Worm (Caenorhabditis elegans) whole organism, late embryonic: Measurements from ENCODE around the gene F59C12.3.

Source experiments
- C08G9.2 ChIP-seq: sonication (generic microtip); optimal IDR thresholded peaks from 2 replicates; lab custom pipeline; 2016; ENCODE audit warnings: mild to moderate bottlenecking, missing genetic modification characterization, moderate library complexity, missing compliant biosample characterization
- C38D4.7 ChIP-seq: fragments of 200-800 bp; sonication (Bioruptor generic); optimal IDR thresholded peaks from 2 replicates; lab custom pipeline; 2018; ENCODE audit warnings: mild to moderate bottlenecking, missing genetic modification characterization, moderate library complexity, missing compliant biosample characterization
- F13H6.1 ChIP-seq: sonication (generic microtip); optimal IDR thresholded peaks from 2 replicates; lab custom pipeline; 2016; ENCODE audit warnings: missing genetic modification characterization, missing compliant biosample characterization
- K02D7.2 ChIP-seq: sonication (generic microtip); optimal IDR thresholded peaks from 2 replicates; lab custom pipeline; 2017; ENCODE audit warnings: mild to moderate bottlenecking, missing genetic modification characterization, missing compliant biosample characterization
- T23F11.4 ChIP-seq: fragments of 200-800 bp; sonication (Bioruptor generic); optimal IDR thresholded peaks from 2 replicates; lab custom pipeline; 2018; ENCODE audit warnings: mild to moderate bottlenecking, missing genetic modification characterization, missing compliant biosample characterization
- Y22D7AL.16 ChIP-seq: sonication (generic microtip); optimal IDR thresholded peaks from 2 replicates; lab custom pipeline; 2016; ENCODE audit warnings: missing genetic modification characterization, missing compliant biosample characterization
- ahr-1 ChIP-seq: sonication (generic microtip); optimal IDR thresholded peaks from 2 replicates; lab custom pipeline; 2016; ENCODE audit warnings: missing genetic modification characterization, missing compliant biosample characterization
- ama-1 ChIP-seq: fragments of 150-350 bp; optimal IDR thresholded peaks from 2 replicates; lab custom pipeline; 2014
- ceh-14 ChIP-seq: sonication (generic microtip); optimal IDR thresholded peaks from 2 replicates; lab custom pipeline; 2016; ENCODE audit warnings: missing genotype, missing genetic modification characterization, missing compliant biosample characterization
- ceh-19 ChIP-seq: fragments of 200-800 bp; sonication (Bioruptor generic); optimal IDR thresholded peaks from 2 replicates; lab custom pipeline; 2018; ENCODE audit warnings: mild to moderate bottlenecking, missing genetic modification characterization, missing compliant biosample characterization
- ceh-2 ChIP-seq: sonication (generic microtip); optimal IDR thresholded peaks from 2 replicates; lab custom pipeline; 2016; ENCODE audit warnings: missing genotype, missing genetic modification characterization, missing compliant biosample characterization
- ceh-22 ChIP-seq: sonication (generic microtip); optimal IDR thresholded peaks from 2 replicates; lab custom pipeline; 2017; ENCODE audit warnings: missing biosample characterization, missing genetic modification characterization
- ceh-24 ChIP-seq: sonication (generic microtip); optimal IDR thresholded peaks from 2 replicates; lab custom pipeline; 2016; ENCODE audit warnings: mild to moderate bottlenecking, missing genetic modification characterization, missing compliant biosample characterization
- ceh-31 ChIP-seq: sonication (generic microtip); optimal IDR thresholded peaks from 2 replicates; lab custom pipeline; 2016; ENCODE audit warnings: missing genetic modification characterization, missing compliant biosample characterization
- ceh-34 ChIP-seq: sonication (generic microtip); optimal IDR thresholded peaks from 2 replicates; lab custom pipeline; 2016; ENCODE audit warnings: mild to moderate bottlenecking, missing genetic modification characterization, missing compliant biosample characterization
- ceh-45 ChIP-seq: fragments of 200-800 bp; sonication (Bioruptor generic); IDR thresholded peaks from 2 replicates; pipeline ENCODE4 v1.3.6; 2022; ENCODE audit warnings: missing genetic modification reagents, missing genetic modification characterization, missing compliant biosample characterization
- ceh-48 ChIP-seq: sonication (generic microtip); optimal IDR thresholded peaks from 2 replicates; lab custom pipeline; 2016; ENCODE audit warnings: missing genetic modification characterization, inconsistent platforms, missing compliant biosample characterization
- ceh-6 ChIP-seq: fragments of 200-800 bp; sonication (Bioruptor generic); optimal IDR thresholded peaks from 2 replicates; lab custom pipeline; 2018; ENCODE audit warnings: mild to moderate bottlenecking, missing genetic modification characterization, missing compliant biosample characterization
- che-1 ChIP-seq: sonication (generic microtip); optimal IDR thresholded peaks from 2 replicates; lab custom pipeline; 2016; ENCODE audit warnings: mild to moderate bottlenecking, missing genetic modification characterization, missing compliant biosample characterization
- dmd-4 ChIP-seq: sonication (generic microtip); optimal IDR thresholded peaks from 2 replicates; lab custom pipeline; 2016; ENCODE audit warnings: borderline replicate concordance, missing genetic modification characterization, missing compliant biosample characterization
- elt-2 ChIP-seq: sonication (generic microtip); optimal IDR thresholded peaks from 2 replicates; lab custom pipeline; 2016; ENCODE audit warnings: missing genetic modification reagents, missing genetic modification characterization, missing compliant biosample characterization
- ets-4 ChIP-seq: sonication (generic microtip); optimal IDR thresholded peaks from 2 replicates; lab custom pipeline; 2016; ENCODE audit warnings: missing genetic modification characterization, missing compliant biosample characterization
- eyg-1 ChIP-seq: sonication (generic microtip); optimal IDR thresholded peaks from 2 replicates; lab custom pipeline; 2016; ENCODE audit warnings: missing genotype, missing genetic modification characterization, missing compliant biosample characterization
- fax-1 ChIP-seq: sonication (generic microtip); optimal IDR thresholded peaks from 2 replicates; lab custom pipeline; 2016; ENCODE audit warnings: missing genotype, missing genetic modification characterization, missing compliant biosample characterization
- fkh-10 ChIP-seq: fragments of 150-350 bp; optimal IDR thresholded peaks from 2 replicates; lab custom pipeline; 2014; ENCODE audit warnings: missing biosample characterization, missing genetic modification reagents, missing genetic modification characterization
- fkh-6 ChIP-seq: sonication (generic microtip); optimal IDR thresholded peaks from 2 replicates; lab custom pipeline; 2016; ENCODE audit warnings: missing genetic modification characterization, missing compliant biosample characterization
- gmeb-2 ChIP-seq: sonication (generic microtip); optimal IDR thresholded peaks from 2 replicates; lab custom pipeline; 2016; ENCODE audit warnings: missing genetic modification characterization, inconsistent platforms, missing compliant biosample characterization
- hlh-13 ChIP-seq: fragments of 200-800 bp; sonication (Bioruptor generic); optimal IDR thresholded peaks from 2 replicates; lab custom pipeline; 2018; ENCODE audit warnings: mild to moderate bottlenecking, missing genetic modification characterization, missing compliant biosample characterization
- hlh-15 ChIP-seq: sonication (generic microtip); optimal IDR thresholded peaks from 2 replicates; lab custom pipeline; 2016; ENCODE audit warnings: missing genetic modification characterization, missing compliant biosample characterization
- hlh-30 ChIP-seq: sonication (generic microtip); optimal IDR thresholded peaks from 2 replicates; lab custom pipeline; 2017; ENCODE audit warnings: antibody characterized with exemption, missing genetic modification characterization, missing compliant biosample characterization; ENCODE audit not compliant: insufficient read depth
- lim-6 ChIP-seq: sonication (generic microtip); optimal IDR thresholded peaks from 2 replicates; lab custom pipeline; 2016; ENCODE audit warnings: missing genetic modification characterization, missing compliant biosample characterization
- lin-11 ChIP-seq: fragments of 200-800 bp; sonication (Bioruptor generic); optimal IDR thresholded peaks from 2 replicates; lab custom pipeline; 2018; ENCODE audit warnings: mild to moderate bottlenecking, missing genetic modification characterization, missing compliant biosample characterization
- madf-2 ChIP-seq: sonication (generic microtip); optimal IDR thresholded peaks from 2 replicates; lab custom pipeline; 2017; ENCODE audit warnings: missing genetic modification characterization, missing compliant biosample characterization
- nfya-1 ChIP-seq: sonication (generic microtip); optimal IDR thresholded peaks from 2 replicates; lab custom pipeline; 2017; ENCODE audit warnings: missing genetic modification characterization, mild to moderate bottlenecking, missing compliant biosample characterization, antibody characterized with exemption, moderate library complexity
- pat-9 ChIP-seq: fragments of 200-800 bp; sonication (Bioruptor generic); optimal IDR thresholded peaks from 2 replicates; lab custom pipeline; 2018; ENCODE audit warnings: mild to moderate bottlenecking, missing genetic modification characterization, moderate library complexity, missing compliant biosample characterization
- pha-2 ChIP-seq: sonication (generic microtip); optimal IDR thresholded peaks from 2 replicates; lab custom pipeline; 2017; ENCODE audit warnings: mild to moderate bottlenecking, missing genetic modification characterization, missing compliant biosample characterization
- pqm-1 ChIP-seq: sonication (generic microtip); optimal IDR thresholded peaks from 2 replicates; lab custom pipeline; 2016; ENCODE audit warnings: missing genetic modification characterization, missing compliant biosample characterization
- ref-2 ChIP-seq: sonication (generic microtip); optimal IDR thresholded peaks from 2 replicates; lab custom pipeline; 2016; ENCODE audit warnings: missing genetic modification characterization, missing compliant biosample characterization
- rnt-1 ChIP-seq: sonication (generic microtip); optimal IDR thresholded peaks from 2 replicates; lab custom pipeline; 2016; ENCODE audit warnings: missing genetic modification characterization, missing compliant biosample characterization
- sdc-2 ChIP-seq: sonication (generic microtip); optimal IDR thresholded peaks from 2 replicates; lab custom pipeline; 2016; ENCODE audit warnings: missing genotype, missing genetic modification characterization, missing compliant biosample characterization
- sox-2 ChIP-seq: fragments of 200-800 bp; sonication (Bioruptor generic); IDR thresholded peaks from 2 replicates; pipeline ENCODE4 v1.3.6; 2022; ENCODE audit warnings: missing genetic modification reagents, missing genetic modification characterization, missing compliant biosample characterization
- sox-4 ChIP-seq: sonication (generic microtip); optimal IDR thresholded peaks from 2 replicates; lab custom pipeline; 2017; ENCODE audit warnings: mild to moderate bottlenecking, missing genetic modification characterization, inconsistent platforms, missing compliant biosample characterization
- tbx-2 ChIP-seq: sonication (generic microtip); optimal IDR thresholded peaks from 2 replicates; lab custom pipeline; 2016; ENCODE audit warnings: missing genetic modification characterization, missing compliant biosample characterization
- ttx-3 ChIP-seq: sonication (generic microtip); optimal IDR thresholded peaks from 2 replicates; lab custom pipeline; 2016; ENCODE audit warnings: missing genetic modification reagents, missing genetic modification characterization, missing compliant biosample characterization
- unc-3 ChIP-seq, 2 experiments: fragments of 200-800 bp in 1 of 2; sonication (Bioruptor generic) in 1 of 2; sonication (generic microtip) in 1 of 2; conservative IDR thresholded peaks in 1 of 2; optimal IDR thresholded peaks in 1 of 2; 2 replicates each; pipeline versions ENCODE4 v1.3.6 to Lab custom; 2016 to 2022; ENCODE audit warnings: missing compliant biosample characterization in 2 of 2, missing genetic modification characterization in 2 of 2, missing genetic modification reagents in 1 of 2
- unc-42 ChIP-seq: sonication (generic microtip); optimal IDR thresholded peaks from 2 replicates; lab custom pipeline; 2016; ENCODE audit warnings: missing genotype, missing genetic modification characterization, missing compliant biosample characterization
- unc-55 ChIP-seq: sonication (generic microtip); optimal IDR thresholded peaks from 2 replicates; lab custom pipeline; 2017; ENCODE audit warnings: missing biosample characterization, missing genetic modification reagents, missing genetic modification characterization
- unc-86 ChIP-seq: sonication (generic microtip); optimal IDR thresholded peaks from 2 replicates; lab custom pipeline; 2016; ENCODE audit warnings: missing genetic modification characterization, missing compliant biosample characterization
- zip-5 ChIP-seq: sonication (generic microtip); optimal IDR thresholded peaks from 2 replicates; lab custom pipeline; 2016; ENCODE audit warnings: missing genetic modification characterization, missing compliant biosample characterization
- ztf-16 ChIP-seq: sonication (generic microtip); optimal IDR thresholded peaks from 2 replicates; lab custom pipeline; 2017; ENCODE audit warnings: missing genetic modification characterization, missing compliant biosample characterization

The F59C12.3 gene

ce11 chrX:16607128-16607527 is 2.2 kb downstream of the F59C12.3 start:
- TF ChIP-seq ref-2 (no peak), tbx-2 (tag; lab: Kevin White, UChicago) (no peak), ceh-45 (GFP tag; lab: Robert Waterston, UW) (no peak), eyg-1 (tag; lab: Kevin White, UChicago) (no peak), elt-2 (tag; lab: Kevin White, UChicago) (no peak), hlh-13 (GFP tag; lab: Kevin White, UChicago) (no peak), unc-42 (tag; lab: Kevin White, UChicago) (no peak), lin-11 (tag; lab: Kevin White, UChicago) (no peak), ceh-22 (no peak), unc-55 (GFP tag; lab: Kevin White, UChicago) (no peak), ztf-16 (tag; lab: Kevin White, UChicago) (no peak), sox-2 (GFP tag; lab: Robert Waterston, UW) (no peak), sdc-2 (no peak), ets-4 (tag; lab: Kevin White, UChicago) (no peak)

ce11 chrX:16604566-16604965 is 4.8 kb downstream of the F59C12.3 start:
- peak; percentile 59 for TF ChIP-seq elt-2 (tag; lab: Kevin White, UChicago)
- TF ChIP-seq lim-6: no peak
- TF ChIP-seq gmeb-2: peak; percentile 56
- peak; percentile 14 for TF ChIP-seq hlh-13 (GFP tag; lab: Kevin White, UChicago)
- TF ChIP-seq rnt-1: peak; percentile 16
- peak; percentile 45 for TF ChIP-seq C38D4.7 (GFP tag; lab: Kevin White, UChicago)
- peak; percentile 26 for TF ChIP-seq hlh-15
- peak; percentile 5 for TF ChIP-seq tbx-2 (tag; lab: Kevin White, UChicago)
- TF ChIP-seq F13H6.1 (tag; lab: Kevin White, UChicago): no peak
- TF ChIP-seq unc-86 (tag; lab: Kevin White, UChicago): peak; percentile 46
- TF ChIP-seq ceh-34 (tag; lab: Kevin White, UChicago): no peak
- no peak for TF ChIP-seq ama-1 (lab: Kevin White, UChicago)
- TF ChIP-seq che-1 (tag; lab: Kevin White, UChicago): peak; percentile 70
- TF ChIP-seq eyg-1 (tag; lab: Kevin White, UChicago): no peak
- peak; percentile 16 for TF ChIP-seq dmd-4 (tag; lab: Kevin White, UChicago)
- peak; percentile 9 for TF ChIP-seq unc-42 (tag; lab: Kevin White, UChicago)
- TF ChIP-seq pat-9 (tag; lab: Kevin White, UChicago): peak; percentile 63
- no peak for TF ChIP-seq fkh-10 (GFP tag; lab: Kevin White, UChicago)
- TF ChIP-seq K02D7.2 (tag; lab: Kevin White, UChicago): peak; percentile 39
- TF ChIP-seq pha-2 (tag; lab: Kevin White, UChicago): peak; percentile 11
- peak; percentile 66 for TF ChIP-seq madf-2 (tag; lab: Kevin White, UChicago)
- TF ChIP-seq sdc-2: peak; percentile 37
- TF ChIP-seq pqm-1 (tag; lab: Kevin White, UChicago): no peak
- TF ChIP-seq ttx-3: peak; percentile 67
- peak; percentile 37 for TF ChIP-seq ceh-2 (tag; lab: Kevin White, UChicago)
- TF ChIP-seq ceh-24 (tag; lab: Kevin White, UChicago): peak; percentile 20
- peak; percentile 46 for TF ChIP-seq Y22D7AL.16 (tag; lab: Kevin White, UChicago)
- TF ChIP-seq ceh-6: peak; percentile 58
- peak; percentile 68; the same call in 1 of the 2 replicates for TF ChIP-seq unc-3 (GFP tag; conservative IDR thresholded peaks at IDR 0.05; lab: Robert Waterston, UW)
- TF ChIP-seq unc-3 (tag; optimal IDR thresholded peaks at IDR 0.05; lab: Kevin White, UChicago): peak; percentile 41
- peak; percentile 50 for TF ChIP-seq sox-4
- peak; percentile 62 for TF ChIP-seq ceh-19 (GFP tag; lab: Kevin White, UChicago)
- peak; percentile 73 for TF ChIP-seq hlh-30 (tag; lab: Kevin White, UChicago)
- peak; percentile 19 for TF ChIP-seq ceh-14 (tag; lab: Kevin White, UChicago)
- TF ChIP-seq lin-11 (tag; lab: Kevin White, UChicago): peak; percentile 14
- TF ChIP-seq zip-5 (tag; lab: Kevin White, UChicago): peak; percentile 8
- peak; percentile 26 for TF ChIP-seq ahr-1
- peak; percentile 45 for TF ChIP-seq fkh-6
- TF ChIP-seq T23F11.4 (GFP tag; lab: Kevin White, UChicago): no peak
- TF ChIP-seq nfya-1 (tag; lab: Kevin White, UChicago): peak; percentile 44
- TF ChIP-seq ceh-31 (tag; lab: Kevin White, UChicago): no peak
- peak; percentile 21 for TF ChIP-seq ceh-48 (tag; lab: Kevin White, UChicago)
- TF ChIP-seq C08G9.2 (tag; lab: Kevin White, UChicago): no peak
- TF ChIP-seq sox-2 (GFP tag; lab: Robert Waterston, UW): no peak
- TF ChIP-seq fax-1 (tag; lab: Kevin White, UChicago): peak; percentile 10
